Fruit fly (Drosophila melanogaster) S2 (cell line): ENCODE measurements around the gene CG1368.

Source experiments
- CG8478 ChIP-seq: fragments of >200 bp; optimal IDR thresholded peaks from 2 replicates; lab custom pipeline; 2018
- CTCF ChIP-seq, 2 experiments: fragments of >200 bp; optimal IDR thresholded peaks; 2 replicates each; lab custom pipeline; 2018

dm6 chrX:14153689-14154088 lies 20.9 kb upstream of the CG1368 start:
- no peak for TF ChIP-seq CG8478 (lab: Kevin White, UChicago)
- TF ChIP-seq CTCF (optimal IDR thresholded peaks at IDR 0.05; lab: Kevin White, UChicago), result no peak
